Fruit fly (Drosophila melanogaster): ENCODE measurements around the gene CG7168.

DNA sequence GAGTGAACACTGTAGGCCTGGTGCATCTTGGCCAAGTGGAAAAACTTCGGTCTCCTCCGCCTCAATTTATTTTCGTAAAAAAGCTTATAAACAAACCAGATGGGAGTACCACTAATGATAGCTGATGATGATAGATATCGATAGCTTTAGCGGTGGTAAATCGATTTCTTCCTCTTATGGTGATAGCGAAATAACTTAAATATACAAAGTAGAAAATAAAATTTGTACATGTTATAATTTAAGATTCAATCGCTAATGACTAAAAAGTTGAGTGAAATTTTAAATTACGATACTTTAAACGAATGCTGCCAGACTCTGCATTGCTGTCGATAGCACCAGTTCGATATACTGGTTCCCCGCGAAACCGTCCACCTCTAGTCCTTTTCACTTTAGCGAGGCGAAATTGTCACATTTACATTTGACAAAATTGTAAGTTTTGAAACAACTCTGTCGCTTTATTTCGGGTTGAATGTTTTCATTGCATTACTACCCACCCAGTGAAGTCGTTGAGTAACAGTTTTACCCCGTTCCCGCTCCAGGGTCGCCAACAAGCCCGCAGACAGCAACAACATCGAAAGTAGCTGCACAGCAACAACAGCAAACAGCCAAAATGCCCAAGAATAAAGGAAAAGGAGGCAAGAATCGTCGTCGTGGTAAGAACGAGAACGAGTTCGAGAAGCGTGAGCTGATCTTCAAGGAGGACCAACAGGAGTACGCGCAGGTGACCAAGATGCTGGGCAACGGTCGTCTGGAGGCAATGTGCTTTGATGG, 48.6 kb upstream of the CG7168 start, which contains the start of the genes Vps39 and eIF1A:
- TF ChIP-seq CG8159 (tag; optimal IDR thresholded peaks at IDR 0.05) (no peak), Pif1A (GFP tag; optimal IDR thresholded peaks at IDR 0.05) (no peak), CG4496 (GFP tag; IDR thresholded peaks at IDR 0.05) (no peak), EcR (GFP tag; optimal IDR thresholded peaks at IDR 0.05) (no peak), CG10348 (GFP tag; IDR thresholded peaks at IDR 0.05) (no peak), CG14655 (GFP tag; optimal IDR thresholded peaks at IDR 0.05) (no peak), CG17806 (tag; optimal IDR thresholded peaks at IDR 0.05) (no peak), D1 (tag; optimal IDR thresholded peaks at IDR 0.05) (no peak), gl (tag; optimal IDR thresholded peaks at IDR 0.05) (no peak), CG32121 (GFP tag; IDR thresholded peaks at IDR 0.05) (no peak), CG12605 (GFP tag; IDR thresholded peaks at IDR 0.05) (no peak)
